Fruit fly (Drosophila melanogaster) whole organism, embryonic: ENCODE data around the gene Torsin.
A peak's percentile ranks its signal among the peaks of the same experiment; 100 is the strongest.

Experiments
- Bdp1 ChIP-seq: fragments of 200-800 bp; sonication (Bioruptor generic); optimal IDR thresholded peaks from 3 replicates; lab custom pipeline; 2016; ENCODE audit warnings: missing biosample characterization, missing genetic modification characterization
- CG10267 ChIP-seq: fragments of 200-800 bp; sonication (Bioruptor generic); optimal IDR thresholded peaks from 2 replicates; lab custom pipeline; 2018; ENCODE audit warnings: missing biosample characterization, mild to moderate bottlenecking, missing genetic modification characterization, moderate library complexity
- CG11696 ChIP-seq: fragments of 200-800 bp; sonication (Bioruptor generic); IDR thresholded peaks from 2 replicates; pipeline ENCODE4 v1.3.6; 2022; ENCODE audit warnings: missing biosample characterization, missing genetic modification characterization
- CG12155 ChIP-seq: fragments of 200-800 bp; sonication (Bioruptor generic); optimal IDR thresholded peaks from 3 replicates; lab custom pipeline; 2016; ENCODE audit warnings: missing biosample characterization, missing genetic modification characterization
- CG12391 ChIP-seq: fragments of 200-800 bp; sonication (Bioruptor generic); optimal IDR thresholded peaks from 3 replicates; lab custom pipeline; 2018; ENCODE audit warnings: missing biosample characterization, mild to moderate bottlenecking, missing genetic modification characterization, moderate library complexity
- CG12659 ChIP-seq: fragments of 200-800 bp; sonication (Bioruptor generic); optimal IDR thresholded peaks from 3 replicates; lab custom pipeline; 2017; ENCODE audit warnings: mild to moderate bottlenecking, missing biosample characterization, missing genetic modification reagents, missing genetic modification characterization
- CG12744 ChIP-seq: fragments of 200-800 bp; sonication (Bioruptor generic); optimal IDR thresholded peaks from 2 replicates; lab custom pipeline; 2016; ENCODE audit warnings: missing biosample characterization, missing genetic modification characterization
- CG13296 ChIP-seq: fragments of 200-800 bp; sonication (Bioruptor generic); optimal IDR thresholded peaks from 3 replicates; lab custom pipeline; 2018; ENCODE audit warnings: missing biosample characterization, mild to moderate bottlenecking, missing genetic modification characterization
- CG15514 ChIP-seq: fragments of 200-800 bp; sonication (Bioruptor generic); optimal IDR thresholded peaks from 3 replicates; lab custom pipeline; 2017; ENCODE audit warnings: missing biosample characterization, missing genetic modification characterization, mild to moderate bottlenecking, moderate library complexity, missing genetic modification reagents
- CG1603 ChIP-seq: fragments of 200-800 bp; sonication (Bioruptor generic); optimal IDR thresholded peaks from 2 replicates; lab custom pipeline; 2019; ENCODE audit warnings: missing biosample characterization, mild to moderate bottlenecking, missing genetic modification characterization, moderate library complexity
- CG17186 ChIP-seq: fragments of 200-800 bp; sonication (Bioruptor generic); optimal IDR thresholded peaks from 3 replicates; lab custom pipeline; 2017; ENCODE audit warnings: missing biosample characterization, missing genetic modification reagents, missing genetic modification characterization
- CG2116 ChIP-seq: fragments of 200-800 bp; sonication (Bioruptor generic); optimal IDR thresholded peaks from 3 replicates; lab custom pipeline; 2018; ENCODE audit warnings: missing biosample characterization, mild to moderate bottlenecking, missing genetic modification characterization
- CG2202 ChIP-seq: fragments of 200-800 bp; sonication (Bioruptor generic); optimal IDR thresholded peaks from 2 replicates; lab custom pipeline; 2018; ENCODE audit warnings: missing biosample characterization, mild to moderate bottlenecking, missing genetic modification characterization
- CG34224 ChIP-seq: fragments of 200-800 bp; sonication (Bioruptor generic); IDR thresholded peaks from 3 replicates; pipeline ENCODE4 v1.3.6; 2022; ENCODE audit warnings: missing biosample characterization, missing genetic modification characterization; ENCODE audit not compliant: partially characterized antibody
- CG8281 ChIP-seq: fragments of 200-800 bp; sonication (Bioruptor generic); optimal IDR thresholded peaks from 2 replicates; lab custom pipeline; 2018; ENCODE audit warnings: missing biosample characterization, mild to moderate bottlenecking, missing genetic modification characterization, moderate library complexity
- CG9609 ChIP-seq: fragments of 200-800 bp; sonication (Bioruptor generic); optimal IDR thresholded peaks from 3 replicates; lab custom pipeline; 2016; ENCODE audit warnings: missing biosample characterization, missing genetic modification characterization
- CG9932 ChIP-seq: fragments of 200-800 bp; sonication (Bioruptor generic); IDR thresholded peaks from 2 replicates; pipeline ENCODE4 v1.3.6; 2022; ENCODE audit warnings: missing biosample characterization, missing genetic modification characterization
- Dll ChIP-seq: fragments of 200-800 bp; sonication (Bioruptor generic); IDR thresholded peaks from 4 replicates; pipeline ENCODE4 v1.3.6; 2022; ENCODE audit warnings: missing biosample characterization, missing genetic modification characterization; ENCODE audit not compliant: partially characterized antibody
- Elba2 ChIP-seq: fragments of 200-800 bp; sonication (Bioruptor generic); optimal IDR thresholded peaks from 3 replicates; lab custom pipeline; 2016; ENCODE audit warnings: missing biosample characterization, missing genetic modification characterization
- Ets65A ChIP-seq: fragments of 200-800 bp; sonication (Bioruptor generic); peaks from one replicate; lab custom pipeline; 2016; ENCODE audit warnings: missing biosample characterization, missing genetic modification characterization
- Hr39 ChIP-seq: fragments of >200 bp; optimal IDR thresholded peaks from 2 replicates; lab custom pipeline; 2017
- Lim3 ChIP-seq: fragments of 200-800 bp; sonication (Bioruptor generic); IDR thresholded peaks from 2 replicates; pipeline ENCODE4 v1.3.6; 2022; ENCODE audit warnings: missing biosample characterization, missing genetic modification characterization
- MBD-R2 ChIP-seq: fragments of 200-800 bp; sonication (Bioruptor generic); IDR thresholded peaks from 2 replicates; pipeline ENCODE4 v1.3.6; 2022; ENCODE audit warnings: missing biosample characterization, missing genetic modification characterization
- Nf-YB ChIP-seq: fragments of 200-800 bp; sonication (Bioruptor generic); optimal IDR thresholded peaks from 3 replicates; lab custom pipeline; 2019; ENCODE audit warnings: missing biosample characterization, mild to moderate bottlenecking, missing genetic modification characterization, moderate library complexity
- Nf-YC ChIP-seq: fragments of 200-800 bp; optimal IDR thresholded peaks from 3 replicates; lab custom pipeline; 2019; ENCODE audit warnings: missing biosample characterization, mild to moderate bottlenecking, missing genetic modification characterization, moderate library complexity
- Oaz ChIP-seq: fragments of 200-800 bp; sonication (Bioruptor generic); IDR thresholded peaks from 2 replicates; pipeline ENCODE4 v1.3.6; 2022; ENCODE audit warnings: missing biosample characterization, missing genetic modification characterization
- Scr ChIP-seq: fragments of 200-800 bp; sonication (Bioruptor generic); IDR thresholded peaks from 2 replicates; pipeline ENCODE4 v1.3.6; 2022; ENCODE audit warnings: missing biosample characterization, missing genetic modification characterization; ENCODE audit not compliant: partially characterized antibody
- Sry-δ ChIP-seq: fragments of 200-800 bp; sonication (Bioruptor generic); optimal IDR thresholded peaks from 2 replicates; lab custom pipeline; 2016; ENCODE audit warnings: missing biosample characterization, missing genetic modification characterization
- bowl ChIP-seq: fragments of 200-800 bp; sonication (Bioruptor generic); IDR thresholded peaks from 2 replicates; pipeline ENCODE4 v1.3.6; 2022; ENCODE audit warnings: missing biosample characterization, missing genetic modification characterization
- btn ChIP-seq: fragments of 200-800 bp; sonication (Bioruptor generic); optimal IDR thresholded peaks from 2 replicates; lab custom pipeline; 2016; ENCODE audit warnings: missing biosample characterization, missing genetic modification characterization
- chif ChIP-seq, 2 experiments: fragments of 200-800 bp; sonication (Bioruptor generic); optimal IDR thresholded peaks; 3 replicates each; lab custom pipeline; 2016; ENCODE audit warnings: missing biosample characterization in 2 of 2, missing genetic modification characterization in 2 of 2
- corto ChIP-seq: fragments of 200-800 bp; sonication (Bioruptor generic); optimal IDR thresholded peaks from 2 replicates; lab custom pipeline; 2016; ENCODE audit warnings: missing biosample characterization, mild to moderate bottlenecking, missing genetic modification characterization, moderate library complexity
- crp ChIP-seq, 2 experiments: fragments of 200-800 bp; sonication (Bioruptor generic); optimal IDR thresholded peaks; 2 replicates in 1 of 2; 3 replicates in 1 of 2; lab custom pipeline; 2017; ENCODE audit warnings: missing biosample characterization in 2 of 2, missing genetic modification characterization in 2 of 2, mild to moderate bottlenecking in 1 of 2, moderate library complexity in 1 of 2
- eyg ChIP-seq: fragments of 200-800 bp; sonication (Bioruptor generic); optimal IDR thresholded peaks from 3 replicates; lab custom pipeline; 2016; ENCODE audit warnings: missing biosample characterization, missing genetic modification characterization
- gsb-n ChIP-seq: fragments of 200-800 bp; sonication (Bioruptor generic); optimal IDR thresholded peaks from 3 replicates; lab custom pipeline; 2018; ENCODE audit warnings: missing biosample characterization, mild to moderate bottlenecking, missing genetic modification characterization
- hb ChIP-seq: fragments of 200-800 bp; sonication (Bioruptor generic); IDR thresholded peaks from 3 replicates; pipeline ENCODE4 v1.3.6; 2022; ENCODE audit warnings: missing biosample characterization, missing genetic modification characterization; ENCODE audit not compliant: partially characterized antibody
- insv ChIP-seq, 2 experiments: fragments of 200-800 bp; sonication (Bioruptor generic); optimal IDR thresholded peaks; 3 replicates each; lab custom pipeline; 2016 to 2018; ENCODE audit warnings: missing biosample characterization in 2 of 2, missing genetic modification characterization in 2 of 2
- jigr1 ChIP-seq: fragments of 200-800 bp; sonication (Bioruptor generic); IDR thresholded peaks from 3 replicates; pipeline ENCODE4 v1.3.6; 2022; ENCODE audit warnings: missing biosample characterization, missing genetic modification characterization
- knrl ChIP-seq: fragments of 200-800 bp; sonication (Bioruptor generic); IDR thresholded peaks from 3 replicates; pipeline ENCODE4 v1.3.6; 2022; ENCODE audit warnings: missing biosample characterization, missing genetic modification characterization; ENCODE audit not compliant: partially characterized antibody
- nerfin-2 ChIP-seq: fragments of 200-800 bp; sonication (Bioruptor generic); IDR thresholded peaks from 2 replicates; pipeline ENCODE4 v1.3.6; 2022; ENCODE audit warnings: missing biosample characterization, missing genetic modification characterization; ENCODE audit not compliant: partially characterized antibody
- nom ChIP-seq: fragments of 200-800 bp; sonication (Bioruptor generic); optimal IDR thresholded peaks from 2 replicates; lab custom pipeline; 2017; ENCODE audit warnings: missing biosample characterization, missing genetic modification characterization, mild to moderate bottlenecking, moderate library complexity, missing genetic modification reagents
- sens ChIP-seq: fragments of 200-800 bp; sonication (Bioruptor generic); peaks from one replicate; lab custom pipeline; 2016; ENCODE audit warnings: missing biosample characterization, missing genetic modification characterization
- sna ChIP-seq: fragments of 200-800 bp; sonication (Bioruptor generic); IDR thresholded peaks from 2 replicates; pipeline ENCODE4 v1.3.6; 2022; ENCODE audit warnings: missing biosample characterization, missing genetic modification characterization; ENCODE audit not compliant: partially characterized antibody
- sob ChIP-seq: fragments of 200-800 bp; sonication (Bioruptor generic); IDR thresholded peaks from 2 replicates; pipeline ENCODE4 v1.3.6; 2022; ENCODE audit warnings: missing biosample characterization, missing genetic modification characterization
- tio ChIP-seq: fragments of 200-800 bp; sonication (Bioruptor generic); optimal IDR thresholded peaks from 2 replicates; lab custom pipeline; 2017; ENCODE audit warnings: missing biosample characterization, missing genetic modification characterization, inconsistent platforms
- trh ChIP-seq: fragments of 200-800 bp; sonication (Bioruptor generic); optimal IDR thresholded peaks from 2 replicates; lab custom pipeline; 2016; ENCODE audit warnings: missing biosample characterization, missing genetic modification characterization
- tx ChIP-seq: fragments of 200-800 bp; sonication (Bioruptor generic); optimal IDR thresholded peaks from 2 replicates; lab custom pipeline; 2016; ENCODE audit warnings: missing biosample characterization, missing genetic modification characterization
- unc-4 ChIP-seq: fragments of 200-800 bp; sonication (Bioruptor generic); IDR thresholded peaks from 2 replicates; pipeline ENCODE4 v1.3.6; 2022; ENCODE audit warnings: missing biosample characterization, missing genetic modification characterization; ENCODE audit not compliant: partially characterized antibody
- wek ChIP-seq: fragments of 200-800 bp; sonication (Bioruptor generic); optimal IDR thresholded peaks from 3 replicates; lab custom pipeline; 2018; ENCODE audit warnings: missing biosample characterization, mild to moderate bottlenecking, missing genetic modification characterization, moderate library complexity
- zfh1 ChIP-seq: fragments of 200-800 bp; sonication (Bioruptor generic); IDR thresholded peaks from 3 replicates; pipeline ENCODE4 v1.3.6; 2022; ENCODE audit warnings: missing biosample characterization, missing genetic modification characterization
- zfh2 ChIP-seq: fragments of 200-800 bp; sonication (Bioruptor generic); optimal IDR thresholded peaks from 2 replicates; lab custom pipeline; 2016; ENCODE audit warnings: missing biosample characterization, missing genetic modification characterization

Torsin gene

DNA sequence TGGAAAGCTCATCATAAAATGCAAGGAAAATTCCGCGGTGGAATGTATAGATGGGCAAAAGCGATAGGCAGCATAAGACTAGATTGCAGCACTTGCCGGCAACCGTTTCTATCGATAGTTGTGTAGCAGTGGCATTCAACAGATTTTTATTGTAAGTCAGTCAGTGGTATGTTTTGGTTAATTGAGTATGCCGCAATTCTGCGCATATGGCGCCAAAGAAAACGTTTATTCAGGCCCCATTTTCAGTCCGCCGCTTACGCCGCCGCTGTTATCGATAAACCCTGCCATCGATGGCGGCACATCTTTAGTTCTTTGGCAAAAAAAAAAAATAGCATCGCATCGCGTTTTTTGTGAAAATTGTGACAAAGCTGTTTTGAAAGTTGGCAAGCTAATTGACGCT is at the start of gene Torsin, which contains the start of gene Cbp80 (continued):
- no peak for TF ChIP-seq CG13296 (GFP tag; lab: Kevin White, UChicago)
- TF ChIP-seq CG2202 (tag; lab: Kevin White, UChicago): no peak
- TF ChIP-seq corto (GFP tag; lab: Kevin White, UChicago): no peak
- no peak for TF ChIP-seq insv (GFP tag; optimal IDR thresholded peaks at IDR 0.05; lab: Kevin White, UChicago)
- peak; percentile 92 for TF ChIP-seq Sry-δ (GFP tag; lab: Kevin White, UChicago)
- peak; percentile 77 for TF ChIP-seq CG2116 (GFP tag; lab: Kevin White, UChicago)
- peak; percentile 45 for TF ChIP-seq CG17186
- no peak for TF ChIP-seq trh (GFP tag; lab: Kevin White, UChicago)
- no peak for TF ChIP-seq CG8281
- TF ChIP-seq Ets65A (GFP tag; lab: Kevin White, UChicago): peak; percentile 83
- TF ChIP-seq CG12659 (GFP tag; lab: Kevin White, UChicago): peak; percentile 36
- no peak for TF ChIP-seq bowl
- TF ChIP-seq wek (GFP tag; lab: Kevin White, UChicago): peak; percentile 14
- peak; percentile 14 for TF ChIP-seq CG12391
- no peak for TF ChIP-seq gsb-n (tag; lab: Kevin White, UChicago)
- TF ChIP-seq Nf-YB (GFP tag; lab: Kevin White, UChicago): no peak
- no peak for TF ChIP-seq chif (GFP tag; optimal IDR thresholded peaks at IDR 0.05; lab: Kevin White, UChicago)
- TF ChIP-seq zfh1 (GFP tag; lab: Robert Waterston, UW): no peak; the same call in 2 of the 3 replicates
- TF ChIP-seq CG9609 (GFP tag; lab: Kevin White, UChicago): no peak
- peak; percentile 47; the same call in 1 of the 2 replicates for TF ChIP-seq sob (GFP tag; lab: Robert Waterston, UW)
- peak; percentile 93 for TF ChIP-seq sna (GFP tag; lab: Robert Waterston, UW)
- no peak for TF ChIP-seq Hr39 (lab: Kevin White, UChicago)
- peak; percentile 92 for TF ChIP-seq Scr
- TF ChIP-seq CG1603 (tag; lab: Kevin White, UChicago): peak; percentile 74
- TF ChIP-seq CG15514 (GFP tag; lab: Kevin White, UChicago): peak; percentile 9
- peak; percentile 84 for TF ChIP-seq knrl (GFP tag; lab: Robert Waterston, UW)
- TF ChIP-seq tio (GFP tag; lab: Kevin White, UChicago): no peak
- TF ChIP-seq tx (GFP tag; lab: Kevin White, UChicago): no peak
- TF ChIP-seq Nf-YC: peak; percentile 20
- TF ChIP-seq Oaz (GFP tag; lab: Robert Waterston, UW): no peak
- TF ChIP-seq CG10267 (tag; lab: Kevin White, UChicago): peak; percentile 26
- no peak for TF ChIP-seq btn (GFP tag; lab: Kevin White, UChicago)
- TF ChIP-seq sens (GFP tag; lab: Kevin White, UChicago): peak; percentile 76
- peak; percentile 83 for TF ChIP-seq MBD-R2 (GFP tag; lab: Robert Waterston, UW)
- no peak for TF ChIP-seq nom
- peak; percentile 7 for TF ChIP-seq zfh2 (GFP tag; lab: Kevin White, UChicago)
- no peak for TF ChIP-seq jigr1 (GFP tag; lab: Robert Waterston, UW)
- TF ChIP-seq eyg (GFP tag; lab: Kevin White, UChicago): no peak
- TF ChIP-seq Lim3 (GFP tag; lab: Robert Waterston, UW): no peak
- no peak for TF ChIP-seq CG12744 (GFP tag; lab: Kevin White, UChicago)
- peak; percentile 90 for TF ChIP-seq CG34224
- TF ChIP-seq unc-4 (GFP tag; lab: Robert Waterston, UW): peak; percentile 83
- TF ChIP-seq Elba2: no peak
- TF ChIP-seq nerfin-2 (GFP tag; lab: Robert Waterston, UW): peak; percentile 93
- TF ChIP-seq CG9932 (GFP tag; lab: Robert Waterston, UW): peak; percentile 45; the same call in 1 of the 2 replicates
- TF ChIP-seq Dll (GFP tag; lab: Robert Waterston, UW): peak; percentile 92
- TF ChIP-seq hb: peak; percentile 91
- no peak for TF ChIP-seq CG12155
- TF ChIP-seq Bdp1: no peak
- no peak for TF ChIP-seq crp (GFP tag; optimal IDR thresholded peaks at IDR 0.05; lab: Kevin White, UChicago)
- no peak for TF ChIP-seq CG11696 (GFP tag; lab: Robert Waterston, UW)
